Fruit fly (Drosophila melanogaster) whole organism, embryonic: ENCODE results near the gene CG11367.

Experiments
- ATbp ChIP-seq: fragments of 200-800 bp; sonication (Bioruptor generic); optimal IDR thresholded peaks from 2 replicates; lab custom pipeline; 2017; ENCODE audit warnings: missing biosample characterization, mild to moderate bottlenecking, missing genetic modification characterization, missing genetic modification reagents
- Atf6 ChIP-seq: fragments of 200-800 bp; sonication (Bioruptor generic); IDR thresholded peaks from 2 replicates; pipeline ENCODE4 v1.3.6; 2022; ENCODE audit warnings: missing biosample characterization, missing genetic modification characterization
- BtbVII ChIP-seq: fragments of 200-800 bp; sonication (Bioruptor generic); optimal IDR thresholded peaks from 3 replicates; lab custom pipeline; 2017; ENCODE audit warnings: missing biosample characterization, mild to moderate bottlenecking, missing genetic modification characterization
- CG10979 ChIP-seq: fragments of 200-800 bp; sonication (Bioruptor generic); optimal IDR thresholded peaks from 2 replicates; lab custom pipeline; 2018; ENCODE audit warnings: missing biosample characterization, mild to moderate bottlenecking, missing genetic modification characterization, moderate library complexity
- CG11504 ChIP-seq: fragments of 200-800 bp; sonication (Bioruptor generic); optimal IDR thresholded peaks from 3 replicates; lab custom pipeline; 2019; ENCODE audit warnings: missing biosample characterization, mild to moderate bottlenecking, missing genetic modification characterization, moderate library complexity
- CG12071 ChIP-seq: fragments of 200-800 bp; sonication (Bioruptor generic); optimal IDR thresholded peaks from 3 replicates; lab custom pipeline; 2018; ENCODE audit warnings: missing biosample characterization, mild to moderate bottlenecking, missing genetic modification characterization
- CG13287 ChIP-seq: fragments of 200-800 bp; sonication (Bioruptor generic); IDR thresholded peaks from 2 replicates; pipeline ENCODE4 v1.3.6; 2022; ENCODE audit warnings: missing biosample characterization, missing genetic modification characterization; ENCODE audit not compliant: partially characterized antibody
- CG13624 ChIP-seq: fragments of 200-800 bp; sonication (Bioruptor generic); optimal IDR thresholded peaks from 2 replicates; lab custom pipeline; 2016; ENCODE audit warnings: missing biosample characterization, missing genetic modification characterization
- CG14710 ChIP-seq: fragments of 200-800 bp; sonication (Bioruptor generic); optimal IDR thresholded peaks from 3 replicates; lab custom pipeline; 2019; ENCODE audit warnings: missing biosample characterization, mild to moderate bottlenecking, missing genetic modification characterization, moderate library complexity
- CG14860 ChIP-seq: fragments of 200-800 bp; sonication (Bioruptor generic); IDR thresholded peaks from 3 replicates; pipeline ENCODE4 v1.3.6; 2022; ENCODE audit warnings: missing biosample characterization, missing genetic modification characterization; ENCODE audit not compliant: partially characterized antibody
- CG1603 ChIP-seq: fragments of 200-800 bp; sonication (Bioruptor generic); optimal IDR thresholded peaks from 2 replicates; lab custom pipeline; 2019; ENCODE audit warnings: missing biosample characterization, mild to moderate bottlenecking, missing genetic modification characterization, moderate library complexity
- CG16863 ChIP-seq: fragments of 200-800 bp; sonication (Bioruptor generic); optimal IDR thresholded peaks from 3 replicates; lab custom pipeline; 2016; ENCODE audit warnings: missing biosample characterization, missing genetic modification characterization
- CG17802 ChIP-seq: fragments of 200-800 bp; sonication (Bioruptor generic); optimal IDR thresholded peaks from 2 replicates; lab custom pipeline; 2018; ENCODE audit warnings: missing biosample characterization, mild to moderate bottlenecking, missing genetic modification characterization, moderate library complexity
- CG3065 ChIP-seq: fragments of 200-800 bp; sonication (Bioruptor generic); optimal IDR thresholded peaks from 2 replicates; lab custom pipeline; 2016; ENCODE audit warnings: missing biosample characterization, missing genetic modification characterization
- CG4328 ChIP-seq: fragments of 200-800 bp; sonication (Bioruptor generic); optimal IDR thresholded peaks from 3 replicates; lab custom pipeline; 2017; ENCODE audit warnings: missing biosample characterization, missing genetic modification reagents, missing genetic modification characterization
- CG43689 ChIP-seq: fragments of 200-800 bp; sonication (Bioruptor generic); IDR thresholded peaks from 2 replicates; pipeline ENCODE4 v1.3.6; 2022; ENCODE audit warnings: missing biosample characterization, missing genetic modification characterization
- CG4820 ChIP-seq: fragments of 200-800 bp; sonication (Bioruptor generic); optimal IDR thresholded peaks from 3 replicates; lab custom pipeline; 2016; ENCODE audit warnings: missing biosample characterization, missing genetic modification characterization
- CG6272 ChIP-seq: fragments of 200-800 bp; sonication (Bioruptor generic); IDR thresholded peaks from 2 replicates; pipeline ENCODE4 v1.3.6; 2022; ENCODE audit warnings: missing biosample characterization, missing genetic modification characterization
- CG6654 ChIP-seq: fragments of 200-800 bp; sonication (Bioruptor generic); optimal IDR thresholded peaks from 2 replicates; lab custom pipeline; 2017; ENCODE audit warnings: missing biosample characterization, mild to moderate bottlenecking, missing genetic modification characterization
- CG8290 ChIP-seq, 3 experiments: fragments of 200-800 bp; sonication (Bioruptor generic); optimal IDR thresholded peaks; 2 replicates each; lab custom pipeline; 2016 to 2019; ENCODE audit warnings: missing biosample characterization in 3 of 3, missing genetic modification characterization in 3 of 3, mild to moderate bottlenecking in 2 of 3, moderate library complexity in 1 of 3
- CkIIα-i1 ChIP-seq: fragments of 200-800 bp; sonication (Bioruptor generic); IDR thresholded peaks from 2 replicates; pipeline ENCODE4 v1.3.6; 2022; ENCODE audit warnings: missing biosample characterization, missing genetic modification characterization
- CoRest ChIP-seq: fragments of 200-800 bp; sonication (Bioruptor generic); optimal IDR thresholded peaks from 3 replicates; lab custom pipeline; 2018; ENCODE audit warnings: missing biosample characterization, mild to moderate bottlenecking, missing genetic modification characterization, moderate library complexity
- Dll ChIP-seq: fragments of 200-800 bp; sonication (Bioruptor generic); IDR thresholded peaks from 4 replicates; pipeline ENCODE4 v1.3.6; 2022; ENCODE audit warnings: missing biosample characterization, missing genetic modification characterization; ENCODE audit not compliant: partially characterized antibody
- Eip74EF ChIP-seq, 2 experiments: fragments of 200-800 bp in 1 of 2; fragments of >200 bp in 1 of 2; sonication (Bioruptor generic) in 1 of 2; optimal IDR thresholded peaks; 2 replicates each; lab custom pipeline; 2017 to 2019; ENCODE audit warnings: missing biosample characterization in 2 of 2, missing genetic modification characterization in 2 of 2, mild to moderate bottlenecking in 1 of 2, moderate library complexity in 1 of 2
- HLH4C ChIP-seq: fragments of 200-800 bp; sonication (Bioruptor generic); IDR thresholded peaks from 3 replicates; pipeline ENCODE4 v1.3.6; 2022; ENCODE audit warnings: missing biosample characterization, missing genetic modification characterization; ENCODE audit not compliant: partially characterized antibody
- HLHmδ ChIP-seq: fragments of 200-800 bp; sonication (Bioruptor generic); optimal IDR thresholded peaks from 2 replicates; lab custom pipeline; 2018; ENCODE audit warnings: missing biosample characterization, mild to moderate bottlenecking, missing genetic modification characterization, moderate library complexity
- Hr3 ChIP-seq: fragments of 200-800 bp; sonication (Bioruptor generic); optimal IDR thresholded peaks from 3 replicates; lab custom pipeline; 2016; ENCODE audit warnings: missing biosample characterization, missing genetic modification characterization
- NK7.1 ChIP-seq: fragments of 200-800 bp; sonication (Bioruptor generic); optimal IDR thresholded peaks from 3 replicates; lab custom pipeline; 2016; ENCODE audit warnings: missing biosample characterization, missing genetic modification characterization
- Neu2 ChIP-seq: fragments of 200-800 bp; sonication (Bioruptor generic); optimal IDR thresholded peaks from 3 replicates; lab custom pipeline; 2016; ENCODE audit warnings: missing biosample characterization, missing genetic modification characterization, borderline replicate concordance
- Nf-YC ChIP-seq: fragments of 200-800 bp; optimal IDR thresholded peaks from 3 replicates; lab custom pipeline; 2019; ENCODE audit warnings: missing biosample characterization, mild to moderate bottlenecking, missing genetic modification characterization, moderate library complexity
- TFAM ChIP-seq: fragments of 200-800 bp; sonication (Bioruptor generic); optimal IDR thresholded peaks from 2 replicates; lab custom pipeline; 2017; ENCODE audit warnings: missing biosample characterization, missing genetic modification characterization, inconsistent platforms
- Usf ChIP-seq: fragments of 200-800 bp; sonication (Bioruptor generic); optimal IDR thresholded peaks from 2 replicates; lab custom pipeline; 2017; ENCODE audit warnings: missing genotype, missing biosample characterization, missing genetic modification characterization
- Xrp1 ChIP-seq: fragments of 200-800 bp; sonication (Bioruptor generic); IDR thresholded peaks from 2 replicates; pipeline ENCODE4 v1.3.6; 2022; ENCODE audit warnings: missing biosample characterization, missing genetic modification characterization
- ac ChIP-seq: fragments of 200-800 bp; sonication (Bioruptor generic); optimal IDR thresholded peaks from 3 replicates; lab custom pipeline; 2017; ENCODE audit warnings: missing biosample characterization, mild to moderate bottlenecking, missing genetic modification characterization
- crp ChIP-seq, 2 experiments: fragments of 200-800 bp; sonication (Bioruptor generic); optimal IDR thresholded peaks; 2 replicates in 1 of 2; 3 replicates in 1 of 2; lab custom pipeline; 2017; ENCODE audit warnings: missing biosample characterization in 2 of 2, missing genetic modification characterization in 2 of 2, mild to moderate bottlenecking in 1 of 2, moderate library complexity in 1 of 2
- dan ChIP-seq: fragments of 200-800 bp; sonication (Bioruptor generic); IDR thresholded peaks from 2 replicates; pipeline ENCODE4 v1.3.6; 2022; ENCODE audit warnings: missing biosample characterization, missing genetic modification characterization
- dm ChIP-seq: fragments of 200-800 bp; sonication (Bioruptor generic); optimal IDR thresholded peaks from 3 replicates; lab custom pipeline; 2016; ENCODE audit warnings: missing biosample characterization, missing genetic modification characterization
- emc ChIP-seq: fragments of 200-800 bp; sonication (Bioruptor generic); optimal IDR thresholded peaks from 2 replicates; lab custom pipeline; 2016; ENCODE audit warnings: missing biosample characterization, missing genetic modification characterization
- eyg ChIP-seq: fragments of 200-800 bp; sonication (Bioruptor generic); optimal IDR thresholded peaks from 3 replicates; lab custom pipeline; 2016; ENCODE audit warnings: missing biosample characterization, missing genetic modification characterization
- hth ChIP-seq: fragments of >200 bp; optimal IDR thresholded peaks from 2 replicates; lab custom pipeline; 2017; ENCODE audit warnings: inconsistent platforms
- klu ChIP-seq: fragments of 200-800 bp; sonication (Bioruptor generic); IDR thresholded peaks from 2 replicates; pipeline ENCODE4 v1.3.6; 2022; ENCODE audit warnings: missing biosample characterization, missing genetic modification characterization
- kni ChIP-seq: fragments of 200-800 bp; sonication (Bioruptor generic); optimal IDR thresholded peaks from 3 replicates; lab custom pipeline; 2017; ENCODE audit warnings: mild to moderate bottlenecking, missing biosample characterization, missing genetic modification reagents, missing genetic modification characterization
- pita ChIP-seq: fragments of 200-800 bp; sonication (Bioruptor generic); optimal IDR thresholded peaks from 2 replicates; lab custom pipeline; 2017; ENCODE audit warnings: missing biosample characterization, mild to moderate bottlenecking, missing genetic modification characterization
- pnt ChIP-seq: fragments of 200-800 bp; sonication (Bioruptor generic); optimal IDR thresholded peaks from 3 replicates; lab custom pipeline; 2016; ENCODE audit warnings: missing biosample characterization, missing genetic modification characterization
- pzg ChIP-seq: fragments of 200-800 bp; sonication (Bioruptor generic); optimal IDR thresholded peaks from 3 replicates; lab custom pipeline; 2018; ENCODE audit warnings: missing biosample characterization, mild to moderate bottlenecking, missing genetic modification characterization, moderate library complexity
- stwl ChIP-seq: fragments of 200-800 bp; sonication (Bioruptor generic); optimal IDR thresholded peaks from 3 replicates; lab custom pipeline; 2018; ENCODE audit warnings: missing biosample characterization, mild to moderate bottlenecking, missing genetic modification characterization, moderate library complexity
- sug ChIP-seq: fragments of 200-800 bp; optimal IDR thresholded peaks from 2 replicates; lab custom pipeline; 2019; ENCODE audit warnings: missing biosample characterization, mild to moderate bottlenecking, missing genetic modification characterization, moderate library complexity
- tx ChIP-seq: fragments of 200-800 bp; sonication (Bioruptor generic); optimal IDR thresholded peaks from 2 replicates; lab custom pipeline; 2016; ENCODE audit warnings: missing biosample characterization, missing genetic modification characterization
- wdn ChIP-seq: fragments of 200-800 bp; sonication (Bioruptor generic); IDR thresholded peaks from 2 replicates; pipeline ENCODE4 v1.3.6; 2022; ENCODE audit warnings: missing biosample characterization, missing genetic modification characterization

The CG11367 gene

dm6 chr3L:22727739-22728335 lies at the start of gene CG11367, which contains the start of gene CG14450 (continued):
- TF ChIP-seq pita (GFP tag; lab: Kevin White, UChicago) (no peak), wdn (GFP tag; lab: Robert Waterston, UW) (no peak), crp (GFP tag; optimal IDR thresholded peaks at IDR 0.05; lab: Kevin White, UChicago) (peak; percentile 43 to 92), CkIIα-i1 (GFP tag; lab: Robert Waterston, UW) (no peak), CG4328 (GFP tag; lab: Kevin White, UChicago) (no peak), stwl (tag; lab: Kevin White, UChicago) (peak; percentile 51), emc (GFP tag; lab: Kevin White, UChicago) (no peak), HLHmδ (GFP tag; lab: Kevin White, UChicago) (peak; percentile 76), NK7.1 (GFP tag; lab: Kevin White, UChicago) (no peak), dm (GFP tag; lab: Kevin White, UChicago) (no peak), pnt (GFP tag; lab: Kevin White, UChicago) (no peak), CG6272 (no peak), tx (GFP tag; lab: Kevin White, UChicago) (no peak), CG17802 (tag; lab: Kevin White, UChicago) (no peak), klu (GFP tag; lab: Robert Waterston, UW) (no peak), CG6654 (GFP tag; lab: Kevin White, UChicago) (no peak), ac (GFP tag; lab: Kevin White, UChicago) (no peak), pzg (GFP tag; lab: Kevin White, UChicago) (peak; percentile 56), sug (peak; percentile 55), CG14710 (peak; percentile 67), TFAM (GFP tag; lab: Kevin White, UChicago) (no peak), kni (GFP tag; lab: Kevin White, UChicago) (peak; percentile 94), CG10979 (no peak), CG1603 (tag; lab: Kevin White, UChicago) (no peak), CG16863 (GFP tag; lab: Kevin White, UChicago) (no peak), CG8290 (GFP tag; optimal IDR thresholded peaks at IDR 0.05; lab: Kevin White, UChicago) (peak; percentile 46), CG8290 (tag; optimal IDR thresholded peaks at IDR 0.05; lab: Kevin White, UChicago) (peak; percentile 26 to 55), hth (lab: Kevin White, UChicago) (no peak), CG4820 (no peak), dan (GFP tag; lab: Robert Waterston, UW) (no peak), BtbVII (GFP tag; lab: Kevin White, UChicago) (peak; percentile 27), CoRest (tag; lab: Kevin White, UChicago) (peak; percentile 49), Eip74EF (GFP tag; optimal IDR thresholded peaks at IDR 0.05; lab: Kevin White, UChicago) (no peak), Atf6 (GFP tag; lab: Robert Waterston, UW) (no peak), Xrp1 (peak; percentile 29; the same call in 1 of the 2 replicates), CG12071 (GFP tag; lab: Kevin White, UChicago) (no peak), Neu2 (no peak), ATbp (GFP tag; lab: Kevin White, UChicago) (peak; percentile 24), CG13287 (GFP tag; lab: Robert Waterston, UW) (peak; percentile 79), Dll (GFP tag; lab: Robert Waterston, UW) (peak; percentile 88), Usf (GFP tag; lab: Kevin White, UChicago) (no peak), HLH4C (GFP tag; lab: Robert Waterston, UW) (peak; percentile 62), CG43689 (no peak), CG14860 (0 out of 3 replicates have a peak, but pooled peaks have one; percentile 36), Hr3 (GFP tag; lab: Kevin White, UChicago) (peak; percentile 31), CG13624 (no peak), CG3065 (no peak), CG11504 (no peak), eyg (no peak), Nf-YC (tag; lab: Kevin White, UChicago) (peak; percentile 69)
